Worm (Caenorhabditis elegans) whole organism, L1 larva: ENCODE data around the gene Y45F10B.13.

ENCODE experiments used
- aha-1 ChIP-seq: fragments of 150-350 bp; optimal IDR thresholded peaks from 2 replicates; lab custom pipeline; 2014; ENCODE audit warnings: missing biosample characterization, missing genetic modification characterization
- ceh-63 ChIP-seq: fragments of 200-800 bp; sonication (Bioruptor generic); optimal IDR thresholded peaks from 2 replicates; lab custom pipeline; 2018; ENCODE audit warnings: mild to moderate bottlenecking, missing genetic modification characterization, missing compliant biosample characterization
- ceh-82 ChIP-seq, 3 experiments: fragments of 150-350 bp in 1 of 3; sonication (generic microtip) in 2 of 3; optimal IDR thresholded peaks; 2 replicates each; lab custom pipeline; 2014 to 2017; ENCODE audit warnings: missing biosample characterization in 3 of 3, missing genetic modification characterization in 3 of 3
- ces-1 ChIP-seq: fragments of 150-350 bp; optimal IDR thresholded peaks from 2 replicates; lab custom pipeline; 2014; ENCODE audit warnings: missing biosample characterization, missing genetic modification reagents, missing genetic modification characterization
- dsc-1 ChIP-seq: sonication (generic microtip); optimal IDR thresholded peaks from 2 replicates; lab custom pipeline; 2016; ENCODE audit warnings: mild to moderate bottlenecking, missing genetic modification characterization, missing compliant biosample characterization
- efl-1 ChIP-seq, 4 experiments: fragments of 150-350 bp; optimal IDR thresholded peaks in 3 of 4; peaks in 1 of 4; 1 replicate in 1 of 4; 2 replicates in 3 of 4; lab custom pipeline; 2014; ENCODE audit warnings: missing biosample characterization in 2 of 4, missing genetic modification characterization in 2 of 4, missing genetic modification reagents in 2 of 4
- egl-27 ChIP-seq, 2 experiments: fragments of 150-350 bp in 1 of 2; sonication (generic microtip); optimal IDR thresholded peaks; 3 replicates each; lab custom pipeline; 2017 to 2018; ENCODE audit warnings: missing biosample characterization in 2 of 2, missing genetic modification characterization in 2 of 2, missing genetic modification reagents in 2 of 2
- elt-2 ChIP-seq: sonication (generic microtip); optimal IDR thresholded peaks from 2 replicates; lab custom pipeline; 2016; ENCODE audit warnings: missing genetic modification characterization, mild to moderate bottlenecking, inconsistent platforms, missing compliant biosample characterization, missing genetic modification reagents
- hlh-4 ChIP-seq: sonication (generic microtip); optimal IDR thresholded peaks from 2 replicates; lab custom pipeline; 2016; ENCODE audit warnings: mild to moderate bottlenecking, missing genetic modification characterization, missing compliant biosample characterization
- irx-1 ChIP-seq: sonication (generic microtip); optimal IDR thresholded peaks from 2 replicates; lab custom pipeline; 2016; ENCODE audit warnings: missing genetic modification characterization, missing compliant biosample characterization
- isw-1 ChIP-seq: fragments of 200-800 bp; sonication (Bioruptor generic); IDR thresholded peaks from 2 replicates; pipeline ENCODE4 v1.3.6; 2022; ENCODE audit warnings: missing genetic modification characterization, missing compliant biosample characterization
- lin-14 ChIP-seq: fragments of 200-800 bp; sonication (Bioruptor generic); optimal IDR thresholded peaks from 2 replicates; lab custom pipeline; 2018; ENCODE audit warnings: mild to moderate bottlenecking, missing genetic modification characterization, moderate library complexity, missing compliant biosample characterization
- lin-15B ChIP-seq: fragments of 150-350 bp; sonication (generic microtip); optimal IDR thresholded peaks from 3 replicates; lab custom pipeline; 2014; ENCODE audit warnings: missing biosample characterization, missing genetic modification characterization
- lin-35 ChIP-seq, 2 experiments: fragments of 150-350 bp; optimal IDR thresholded peaks; 2 replicates each; lab custom pipeline; 2014; ENCODE audit warnings: missing biosample characterization in 2 of 2, missing genetic modification characterization in 2 of 2, missing genetic modification reagents in 2 of 2
- mep-1 ChIP-seq: fragments of 150-350 bp; optimal IDR thresholded peaks from 2 replicates; lab custom pipeline; 2014; ENCODE audit warnings: missing biosample characterization, missing genetic modification characterization
- nhr-19 ChIP-seq: fragments of 200-800 bp; sonication (Bioruptor generic); conservative IDR thresholded peaks from 2 replicates; pipeline ENCODE4 v1.3.6; 2022; ENCODE audit warnings: missing genetic modification characterization, missing compliant biosample characterization
- nhr-76 ChIP-seq: sonication (generic microtip); optimal IDR thresholded peaks from 2 replicates; lab custom pipeline; 2017; ENCODE audit warnings: missing biosample characterization, missing genetic modification characterization
- nhr-77 ChIP-seq: fragments of 150-350 bp; optimal IDR thresholded peaks from 2 replicates; lab custom pipeline; 2014; ENCODE audit warnings: missing biosample characterization, missing genetic modification characterization
- nhr-84 ChIP-seq: sonication (generic microtip); optimal IDR thresholded peaks from 2 replicates; lab custom pipeline; 2017; ENCODE audit warnings: missing biosample characterization, missing genetic modification characterization
- nhr-85 ChIP-seq: sonication (generic microtip); peaks from one replicate; lab custom pipeline; 2016; ENCODE audit warnings: missing genetic modification characterization, inconsistent platforms, missing compliant biosample characterization
- nhr-90 ChIP-seq: sonication (generic microtip); optimal IDR thresholded peaks from 2 replicates; lab custom pipeline; 2016; ENCODE audit warnings: mild to moderate bottlenecking, missing genetic modification characterization, missing compliant biosample characterization; ENCODE audit not compliant: poor library complexity
- pqm-1 ChIP-seq: sonication (generic microtip); optimal IDR thresholded peaks from 3 replicates; lab custom pipeline; 2017; ENCODE audit warnings: missing biosample characterization, missing genetic modification characterization
- rnt-1 ChIP-seq: sonication (generic microtip); optimal IDR thresholded peaks from 2 replicates; lab custom pipeline; 2016; ENCODE audit warnings: mild to moderate bottlenecking, missing genetic modification characterization, moderate library complexity, missing compliant biosample characterization
- skn-1 ChIP-seq: fragments of 150-350 bp; optimal IDR thresholded peaks from 2 replicates; lab custom pipeline; 2014; ENCODE audit warnings: missing biosample characterization, missing genetic modification characterization
- snpc-4 ChIP-seq: fragments of 150-350 bp; optimal IDR thresholded peaks from 2 replicates; lab custom pipeline; 2014; ENCODE audit warnings: missing biosample characterization, missing genetic modification characterization
- sup-37 ChIP-seq: fragments of 200-800 bp; sonication (Bioruptor generic); optimal IDR thresholded peaks from 2 replicates; lab custom pipeline; 2018; ENCODE audit warnings: mild to moderate bottlenecking, missing genetic modification characterization, missing compliant biosample characterization
- tlp-1 ChIP-seq: fragments of 150-350 bp; optimal IDR thresholded peaks from 2 replicates; lab custom pipeline; 2014; ENCODE audit warnings: missing biosample characterization, missing genetic modification characterization
- unc-62 ChIP-seq: fragments of 150-350 bp; optimal IDR thresholded peaks from 2 replicates; lab custom pipeline; 2014; ENCODE audit warnings: missing biosample characterization, missing genetic modification reagents, missing genetic modification characterization
- unc-98 ChIP-seq: fragments of 200-800 bp; sonication (Bioruptor generic); IDR thresholded peaks from 2 replicates; pipeline ENCODE4 v1.3.6; 2022; ENCODE audit warnings: missing genetic modification characterization, missing compliant biosample characterization
- vab-15 ChIP-seq: sonication (generic microtip); optimal IDR thresholded peaks from 2 replicates; lab custom pipeline; 2017; ENCODE audit warnings: missing genotype, mild to moderate bottlenecking, missing genetic modification characterization, missing compliant biosample characterization
- xbp-1 ChIP-seq: sonication (generic microtip); optimal IDR thresholded peaks from 2 replicates; lab custom pipeline; 2016; ENCODE audit warnings: missing genetic modification characterization, missing compliant biosample characterization
- zag-1 ChIP-seq: fragments of 150-350 bp; optimal IDR thresholded peaks from 2 replicates; lab custom pipeline; 2014; ENCODE audit warnings: missing biosample characterization, missing genetic modification characterization
- ztf-11 ChIP-seq, 2 experiments: sonication (generic microtip); optimal IDR thresholded peaks; 2 replicates each; lab custom pipeline; 2016 to 2017; ENCODE audit warnings: missing genetic modification characterization in 2 of 2, missing biosample characterization in 1 of 2, missing compliant biosample characterization in 1 of 2

Gene Y45F10B.13

DNA sequence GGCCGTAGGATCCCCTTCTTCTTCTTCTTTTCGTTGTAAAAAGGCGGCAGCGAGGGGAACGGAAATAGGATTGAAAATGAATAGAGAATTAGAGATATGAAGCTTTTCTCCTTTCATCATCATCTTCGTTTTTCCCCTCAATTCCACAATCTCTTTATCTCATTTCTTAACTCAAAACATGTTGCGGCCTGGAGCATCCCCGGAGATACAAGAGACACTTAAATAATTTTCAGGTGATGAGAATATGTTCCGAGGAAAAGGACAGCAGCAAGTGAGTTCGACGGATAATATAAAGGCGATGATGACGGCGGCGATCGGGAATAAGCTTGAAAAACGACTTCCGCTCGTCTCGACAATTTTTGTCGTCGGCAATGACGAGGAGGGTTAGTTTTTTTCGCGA, at the start of gene Y45F10B.13, which contains the start of gene qui-1:
Gene Y45F10B.13, minus strand, starts transcription at position 101 of the 400 bp plus-strand sequence.
Gene qui-1, plus strand, starts transcription at position 233 of the 400 bp plus-strand sequence.
- TF ChIP-seq rnt-1 (tag; lab: Kevin White, UChicago) (peak; percentile 22), dsc-1 (tag; lab: Kevin White, UChicago) (peak; percentile 64), irx-1 (no peak), lin-14 (GFP tag; lab: Kevin White, UChicago) (peak; percentile 47)

DNA sequence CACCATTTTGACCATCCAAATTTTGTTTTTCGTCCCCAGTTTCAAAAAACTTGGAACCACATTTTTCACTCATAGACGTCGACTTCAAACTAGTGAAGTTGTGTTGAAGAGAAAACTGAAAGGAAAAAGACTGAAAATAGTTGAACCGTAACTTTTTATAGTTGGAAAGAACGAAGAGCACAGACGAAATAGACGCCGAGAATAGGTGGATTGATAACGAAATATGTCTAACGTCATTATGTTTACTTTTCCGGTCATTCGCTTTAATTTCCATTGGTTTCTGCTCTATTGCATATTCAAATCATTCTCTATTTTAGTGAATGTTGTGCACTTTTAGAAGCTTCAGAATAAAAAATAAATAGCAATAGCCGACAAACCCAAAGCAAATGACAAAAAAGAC, 48.2 kb upstream of the Y45F10B.13 start, which contains the start of gene C08F11.13:
Gene C08F11.13, minus strand, starts transcription at position 138 of the 400 bp plus-strand sequence.
- TF ChIP-seq zag-1 (tag; lab: Kevin White, UChicago) (no peak), aha-1 (tag; lab: Kevin White, UChicago) (no peak), tlp-1 (tag; lab: Kevin White, UChicago) (no peak), hlh-4 (tag; lab: Kevin White, UChicago) (no peak), unc-98 (no peak), nhr-90 (tag; lab: Kevin White, UChicago) (no peak), lin-35 (GFP tag; optimal IDR thresholded peaks at IDR 0.05; lab: Kevin White, UChicago) (peak in 1 of 2 experiments; percentile 20), xbp-1 (tag; lab: Kevin White, UChicago) (no peak), lin-15B (tag; lab: Kevin White, UChicago) (no peak), ztf-11 (tag; optimal IDR thresholded peaks at IDR 0.05; lab: Kevin White, UChicago) (no peak), pqm-1 (tag; lab: Kevin White, UChicago) (no peak), skn-1 (tag; lab: Kevin White, UChicago) (no peak), nhr-85 (tag; lab: Kevin White, UChicago) (peak; percentile 14), lin-14 (GFP tag; lab: Kevin White, UChicago) (no peak), unc-62 (GFP tag; lab: Kevin White, UChicago) (no peak), mep-1 (tag; lab: Kevin White, UChicago) (no peak), elt-2 (tag; lab: Kevin White, UChicago) (peak; percentile 36)

DNA sequence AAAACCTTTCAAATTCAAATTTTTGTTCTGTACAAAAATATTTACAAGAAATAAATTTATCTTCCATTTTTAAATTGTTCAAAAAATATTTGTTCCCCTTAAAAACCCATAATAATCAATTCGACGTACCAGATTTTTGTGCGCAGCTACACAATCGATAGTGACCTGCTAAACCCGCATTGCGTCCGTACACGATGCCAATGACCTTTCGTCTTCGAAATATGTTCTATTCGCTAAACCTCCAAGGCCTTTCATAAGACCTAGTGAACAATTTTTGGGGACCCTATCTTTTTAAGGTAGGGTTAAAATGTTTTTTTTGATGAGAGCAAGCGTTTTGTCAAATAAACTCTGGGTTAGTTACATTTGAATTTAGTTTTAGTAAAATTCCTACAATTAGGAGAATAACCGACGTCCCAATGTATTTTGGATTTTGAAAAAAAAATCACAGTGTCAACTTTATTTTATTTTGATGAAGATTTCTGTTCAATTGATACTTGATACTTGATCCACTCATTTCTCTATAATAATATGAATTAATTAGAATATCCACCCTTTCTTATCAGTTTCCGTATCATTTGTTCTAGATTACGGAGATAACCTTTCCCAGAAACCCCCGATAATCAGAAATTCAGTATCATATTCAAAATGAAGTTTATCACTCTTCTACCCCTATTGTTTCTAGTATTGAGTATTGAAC, 40.6 kb upstream of the Y45F10B.13 start, which contains the start of gene Y45F10B.59:
Gene Y45F10B.59, plus strand, starts transcription at position 647 of the 697 bp plus-strand sequence.
- peak; percentile 86 for TF ChIP-seq snpc-4 (tag; lab: Kevin White, UChicago)
- TF ChIP-seq ceh-63 (GFP tag; lab: Kevin White, UChicago) = no peak
- TF ChIP-seq nhr-76 (tag; lab: Kevin White, UChicago) = no peak
- TF ChIP-seq nhr-84 (tag; lab: Kevin White, UChicago) = no peak
- no peak for TF ChIP-seq sup-37 (GFP tag; lab: Kevin White, UChicago)
- TF ChIP-seq ces-1 (GFP tag; lab: Kevin White, UChicago) = no peak
- TF ChIP-seq nhr-90 (tag; lab: Kevin White, UChicago) = peak; percentile 43
- TF ChIP-seq efl-1 (optimal IDR thresholded peaks at IDR 0.05; lab: Kevin White, UChicago) = no peak
- TF ChIP-seq efl-1 (GFP tag; optimal IDR thresholded peaks at IDR 0.05 in 1 of 2; lab: Kevin White, UChicago) = peak in 1 of 2 experiments; percentile 66
- peak; percentile 69 for TF ChIP-seq nhr-85 (tag; lab: Kevin White, UChicago)
- no peak for TF ChIP-seq ztf-11 (tag; optimal IDR thresholded peaks at IDR 0.05; lab: Kevin White, UChicago)
- TF ChIP-seq nhr-19 = 0 out of 2 replicates have a peak, but pooled peaks have one; percentile 16
- TF ChIP-seq vab-15 (tag; lab: Kevin White, UChicago) = no peak

DNA sequence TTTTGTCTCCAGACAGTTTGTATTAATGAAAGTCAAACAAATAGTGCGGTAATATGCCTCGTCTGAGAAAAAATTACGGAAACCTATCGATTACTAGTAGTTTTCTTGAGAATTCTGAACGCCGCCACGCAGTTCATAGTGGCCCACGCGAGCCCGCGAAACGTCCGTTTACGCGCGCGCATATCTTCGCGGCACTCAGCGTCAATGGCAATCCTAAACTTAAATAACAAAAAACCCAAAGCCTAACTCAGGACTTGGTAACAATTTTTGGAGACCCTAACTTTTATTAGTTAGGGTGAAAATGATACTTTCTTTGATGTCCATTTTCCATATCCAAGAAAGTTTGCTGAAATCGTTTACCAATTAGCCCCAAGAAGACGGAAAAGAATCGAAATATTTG, 39.9 kb upstream of the Y45F10B.13 start:
- TF ChIP-seq egl-27 (tag; optimal IDR thresholded peaks at IDR 0.05; lab: Kevin White, UChicago) = no peak
- TF ChIP-seq irx-1 = no peak
- no peak for TF ChIP-seq mep-1 (tag; lab: Kevin White, UChicago)
- no peak for TF ChIP-seq isw-1 (GFP tag; lab: Robert Waterston, UW)
- TF ChIP-seq xbp-1 (tag; lab: Kevin White, UChicago) = no peak
- TF ChIP-seq ceh-82 (tag; optimal IDR thresholded peaks at IDR 0.05; lab: Kevin White, UChicago) = no peak
- TF ChIP-seq nhr-77 (tag; lab: Kevin White, UChicago) = no peak
- no peak for TF ChIP-seq nhr-76 (tag; lab: Kevin White, UChicago)
